Worm (Caenorhabditis elegans) whole organism, early embryonic: ENCODE data around the gene F31F6.2.

Source experiments
- F13C5.2 ChIP-seq: sonication (generic microtip); optimal IDR thresholded peaks from 2 replicates; lab custom pipeline; 2017; ENCODE audit warnings: mild to moderate bottlenecking, missing genetic modification characterization, inconsistent platforms, missing compliant biosample characterization
- ama-1 ChIP-seq: fragments of 150-350 bp; optimal IDR thresholded peaks from 2 replicates; lab custom pipeline; 2014
- hnd-1 ChIP-seq: sonication (generic microtip); optimal IDR thresholded peaks from 2 replicates; lab custom pipeline; 2016; ENCODE audit warnings: missing genetic modification characterization, missing compliant biosample characterization
- scrt-1 ChIP-seq: fragments of 200-800 bp; sonication (Bioruptor generic); IDR thresholded peaks from 2 replicates; pipeline ENCODE4 v1.3.6; 2022; ENCODE audit warnings: missing genetic modification characterization, missing compliant biosample characterization

DNA sequence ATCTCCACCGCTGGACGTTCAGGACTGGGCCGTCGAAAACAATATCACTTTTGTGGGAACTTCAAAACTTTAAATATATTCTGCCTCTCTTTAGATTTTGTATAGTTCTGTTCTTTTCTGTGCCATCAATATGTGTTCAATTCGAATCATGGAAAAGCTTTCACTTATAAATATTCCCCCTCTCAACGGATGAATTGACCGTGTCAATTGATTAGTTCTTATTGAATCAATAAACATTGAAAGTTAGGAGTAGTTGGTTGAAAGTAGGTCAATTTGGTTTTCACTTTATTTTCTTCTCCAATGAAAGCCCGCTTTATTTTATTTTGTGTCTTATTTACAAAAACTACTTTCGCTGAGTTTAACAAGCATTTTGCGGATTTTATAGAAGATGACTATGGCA lies 26.5 kb upstream of the F31F6.2 start, which contains the start of gene lips-8:
- TF ChIP-seq F13C5.2 = no peak
- TF ChIP-seq ama-1 (lab: Kevin White, UChicago) = no peak
- no peak for TF ChIP-seq scrt-1 (GFP tag; lab: Robert Waterston, UW)
- TF ChIP-seq hnd-1 (tag; lab: Kevin White, UChicago) = no peak
